Fruit fly (Drosophila melanogaster) whole organism, embryonic: ENCODE measurements around the gene CG4570.

ENCODE experiments used
- Antp ChIP-seq: fragments of 200-800 bp; sonication (Bioruptor generic); optimal IDR thresholded peaks from 3 replicates; lab custom pipeline; 2016; ENCODE audit warnings: missing biosample characterization, missing genetic modification characterization
- Atf3 ChIP-seq: fragments of 200-800 bp; sonication (Bioruptor generic); optimal IDR thresholded peaks from 3 replicates; lab custom pipeline; 2016; ENCODE audit warnings: missing biosample characterization, missing genetic modification characterization
- B-H1 ChIP-seq: fragments of 200-800 bp; sonication (Bioruptor generic); IDR thresholded peaks from 3 replicates; pipeline ENCODE4 v1.3.6; 2022; ENCODE audit warnings: missing biosample characterization, missing genetic modification characterization
- BEAF-32 ChIP-seq: fragments of 200-800 bp; sonication (Bioruptor generic); optimal IDR thresholded peaks from 3 replicates; lab custom pipeline; 2017; ENCODE audit warnings: missing biosample characterization, missing genetic modification characterization, mild to moderate bottlenecking, moderate library complexity, missing genetic modification reagents
- Blimp-1 ChIP-seq: fragments of 200-800 bp; sonication (Bioruptor generic); optimal IDR thresholded peaks from 3 replicates; lab custom pipeline; 2018; ENCODE audit warnings: missing biosample characterization, missing genetic modification characterization, mild to moderate bottlenecking, moderate library complexity, missing genetic modification reagents
- CG1024 ChIP-seq: fragments of 200-800 bp; sonication (Bioruptor generic); IDR thresholded peaks from 2 replicates; pipeline ENCODE4 v1.3.6; 2022; ENCODE audit warnings: missing biosample characterization, missing genetic modification characterization
- CG10321 ChIP-seq: fragments of 200-800 bp; sonication (Bioruptor generic); IDR thresholded peaks from 2 replicates; pipeline ENCODE4 v1.3.6; 2022; ENCODE audit warnings: missing biosample characterization, missing genetic modification characterization
- CG11723 ChIP-seq: fragments of 200-800 bp; sonication (Bioruptor generic); optimal IDR thresholded peaks from 2 replicates; lab custom pipeline; 2017; ENCODE audit warnings: missing biosample characterization, mild to moderate bottlenecking, missing genetic modification characterization
- CG12299 ChIP-seq: fragments of 200-800 bp; sonication (Bioruptor generic); optimal IDR thresholded peaks from 2 replicates; lab custom pipeline; 2018; ENCODE audit warnings: missing biosample characterization, mild to moderate bottlenecking, missing genetic modification characterization
- CG14441 ChIP-seq: fragments of 200-800 bp; sonication (Bioruptor generic); IDR thresholded peaks from 2 replicates; pipeline ENCODE4 v1.3.6; 2022; ENCODE audit warnings: missing biosample characterization, missing genetic modification characterization
- CG14860 ChIP-seq: fragments of 200-800 bp; sonication (Bioruptor generic); IDR thresholded peaks from 3 replicates; pipeline ENCODE4 v1.3.6; 2022; ENCODE audit warnings: missing biosample characterization, missing genetic modification characterization; ENCODE audit not compliant: partially characterized antibody
- CG2678 ChIP-seq: fragments of 200-800 bp; sonication (Bioruptor generic); optimal IDR thresholded peaks from 3 replicates; lab custom pipeline; 2019; ENCODE audit warnings: missing biosample characterization, mild to moderate bottlenecking, missing genetic modification characterization, moderate library complexity
- CG32767 ChIP-seq: fragments of 200-800 bp; sonication (Bioruptor generic); IDR thresholded peaks from 2 replicates; pipeline ENCODE4 v1.3.6; 2022; ENCODE audit warnings: missing biosample characterization, missing genetic modification characterization
- CG6254 ChIP-seq: fragments of 200-800 bp; sonication (Bioruptor generic); optimal IDR thresholded peaks from 3 replicates; lab custom pipeline; 2017; ENCODE audit warnings: mild to moderate bottlenecking, missing biosample characterization, missing genetic modification reagents, missing genetic modification characterization
- CG6765 ChIP-seq: fragments of 200-800 bp; sonication (Bioruptor generic); optimal IDR thresholded peaks from 3 replicates; lab custom pipeline; 2017; ENCODE audit warnings: missing biosample characterization, mild to moderate bottlenecking, missing genetic modification characterization
- CG9215 ChIP-seq: fragments of 200-800 bp; sonication (Bioruptor generic); IDR thresholded peaks from 2 replicates; pipeline ENCODE4 v1.3.6; 2022; ENCODE audit warnings: missing biosample characterization, missing genetic modification characterization
- CG9437 ChIP-seq: fragments of 200-800 bp; sonication (Bioruptor generic); optimal IDR thresholded peaks from 2 replicates; lab custom pipeline; 2018; ENCODE audit warnings: missing biosample characterization, mild to moderate bottlenecking, missing genetic modification characterization
- CG9797 ChIP-seq: fragments of 200-800 bp; sonication (Bioruptor generic); optimal IDR thresholded peaks from 3 replicates; lab custom pipeline; 2018; ENCODE audit warnings: missing biosample characterization, mild to moderate bottlenecking, missing genetic modification characterization
- D ChIP-seq, 2 experiments: fragments of 200-800 bp in 1 of 2; fragments of >200 bp in 1 of 2; sonication (Bioruptor generic) in 1 of 2; optimal IDR thresholded peaks; 2 replicates in 1 of 2; 3 replicates in 1 of 2; lab custom pipeline; 2017; ENCODE audit warnings: mild to moderate bottlenecking in 1 of 2, missing biosample characterization in 1 of 2, missing genetic modification characterization in 1 of 2, missing genetic modification reagents in 1 of 2
- Dp ChIP-seq: fragments of 200-800 bp; sonication (Bioruptor generic); optimal IDR thresholded peaks from 2 replicates; lab custom pipeline; 2018; ENCODE audit warnings: missing biosample characterization, mild to moderate bottlenecking, missing genetic modification characterization, moderate library complexity
- Fer1 ChIP-seq: fragments of 200-800 bp; sonication (Bioruptor generic); optimal IDR thresholded peaks from 2 replicates; lab custom pipeline; 2017; ENCODE audit warnings: missing biosample characterization, mild to moderate bottlenecking, missing genetic modification characterization
- H15 ChIP-seq: fragments of 200-800 bp; sonication (Bioruptor generic); IDR thresholded peaks from 3 replicates; pipeline ENCODE4 v1.3.6; 2022; ENCODE audit warnings: missing biosample characterization, missing genetic modification characterization
- H2.0 ChIP-seq: fragments of 200-800 bp; sonication (Bioruptor generic); IDR thresholded peaks from 2 replicates; pipeline ENCODE4 v1.3.6; 2022; ENCODE audit warnings: missing biosample characterization, missing genetic modification characterization
- Lpt ChIP-seq: fragments of >200 bp; optimal IDR thresholded peaks from 2 replicates; lab custom pipeline; 2018; ENCODE audit warnings: missing biosample characterization, missing genetic modification characterization
- MBD-R2 ChIP-seq: fragments of 200-800 bp; sonication (Bioruptor generic); IDR thresholded peaks from 2 replicates; pipeline ENCODE4 v1.3.6; 2022; ENCODE audit warnings: missing biosample characterization, missing genetic modification characterization
- Max ChIP-seq: fragments of 200-800 bp; sonication (Bioruptor generic); optimal IDR thresholded peaks from 2 replicates; lab custom pipeline; 2016; ENCODE audit warnings: missing biosample characterization, mild to moderate bottlenecking, missing genetic modification characterization
- Nf-YB ChIP-seq: fragments of 200-800 bp; sonication (Bioruptor generic); optimal IDR thresholded peaks from 3 replicates; lab custom pipeline; 2019; ENCODE audit warnings: missing biosample characterization, mild to moderate bottlenecking, missing genetic modification characterization, moderate library complexity
- Ptx1 ChIP-seq: fragments of 200-800 bp; sonication (Bioruptor generic); IDR thresholded peaks from 2 replicates; pipeline ENCODE4 v1.3.6; 2022; ENCODE audit warnings: missing biosample characterization, missing genetic modification characterization
- Taf1 ChIP-seq: fragments of 200-800 bp; sonication (Bioruptor generic); IDR thresholded peaks from 2 replicates; pipeline ENCODE4 v1.3.6; 2022; ENCODE audit warnings: missing biosample characterization, missing genetic modification characterization
- Trl ChIP-seq, 3 experiments: fragments of >200 bp in 2 of 3; fragments of 200-800 bp in 1 of 3; sonication (Bioruptor generic) in 1 of 3; optimal IDR thresholded peaks; 2 replicates in 1 of 3; 3 replicates in 2 of 3; lab custom pipeline; 2016 to 2017; ENCODE audit warnings: missing biosample characterization in 1 of 3, missing genetic modification characterization in 1 of 3
- ab ChIP-seq: fragments of 200-800 bp; sonication (Bioruptor generic); optimal IDR thresholded peaks from 2 replicates; lab custom pipeline; 2016; ENCODE audit warnings: missing biosample characterization, missing genetic modification characterization
- ac ChIP-seq: fragments of 200-800 bp; sonication (Bioruptor generic); optimal IDR thresholded peaks from 3 replicates; lab custom pipeline; 2017; ENCODE audit warnings: missing biosample characterization, mild to moderate bottlenecking, missing genetic modification characterization
- bbx ChIP-seq: fragments of 200-800 bp; sonication (Bioruptor generic); IDR thresholded peaks from 2 replicates; pipeline ENCODE4 v1.3.6; 2022; ENCODE audit warnings: missing biosample characterization, missing genetic modification characterization; ENCODE audit not compliant: partially characterized antibody
- caup ChIP-seq: fragments of 200-800 bp; sonication (Bioruptor generic); optimal IDR thresholded peaks from 3 replicates; lab custom pipeline; 2017; ENCODE audit warnings: missing biosample characterization, mild to moderate bottlenecking, missing genetic modification characterization, moderate library complexity; ENCODE audit not compliant: severe bottlenecking
- crol ChIP-seq: fragments of 200-800 bp; sonication (Bioruptor generic); IDR thresholded peaks from 2 replicates; pipeline ENCODE4 v1.3.6; 2022; ENCODE audit warnings: missing biosample characterization, missing genetic modification characterization
- dimm ChIP-seq: fragments of 200-800 bp; sonication (Bioruptor generic); IDR thresholded peaks from 2 replicates; pipeline ENCODE4 v1.3.6; 2022; ENCODE audit warnings: missing biosample characterization, missing genetic modification characterization
- dm ChIP-seq: fragments of 200-800 bp; sonication (Bioruptor generic); optimal IDR thresholded peaks from 3 replicates; lab custom pipeline; 2016; ENCODE audit warnings: missing biosample characterization, missing genetic modification characterization
- dmrt99B ChIP-seq: fragments of 200-800 bp; sonication (Bioruptor generic); optimal IDR thresholded peaks from 2 replicates; lab custom pipeline; 2018; ENCODE audit warnings: missing biosample characterization, mild to moderate bottlenecking, missing genetic modification characterization, moderate library complexity
- dysf ChIP-seq: fragments of 200-800 bp; sonication (Bioruptor generic); IDR thresholded peaks from 3 replicates; pipeline ENCODE4 v1.3.6; 2022; ENCODE audit warnings: missing biosample characterization, missing genetic modification characterization
- eyg ChIP-seq: fragments of 200-800 bp; sonication (Bioruptor generic); optimal IDR thresholded peaks from 3 replicates; lab custom pipeline; 2016; ENCODE audit warnings: missing biosample characterization, missing genetic modification characterization
- fd96Cb ChIP-seq: fragments of 200-800 bp; sonication (Bioruptor generic); optimal IDR thresholded peaks from 2 replicates; lab custom pipeline; 2018; ENCODE audit warnings: missing biosample characterization, mild to moderate bottlenecking, missing genetic modification characterization, moderate library complexity
- jigr1 ChIP-seq: fragments of 200-800 bp; sonication (Bioruptor generic); IDR thresholded peaks from 3 replicates; pipeline ENCODE4 v1.3.6; 2022; ENCODE audit warnings: missing biosample characterization, missing genetic modification characterization
- kni ChIP-seq: fragments of 200-800 bp; sonication (Bioruptor generic); optimal IDR thresholded peaks from 3 replicates; lab custom pipeline; 2017; ENCODE audit warnings: mild to moderate bottlenecking, missing biosample characterization, missing genetic modification reagents, missing genetic modification characterization
- sim ChIP-seq: fragments of 200-800 bp; sonication (Bioruptor generic); IDR thresholded peaks from 2 replicates; pipeline ENCODE4 v1.3.6; 2022; ENCODE audit warnings: missing biosample characterization, missing genetic modification characterization
- sug ChIP-seq: fragments of 200-800 bp; optimal IDR thresholded peaks from 2 replicates; lab custom pipeline; 2019; ENCODE audit warnings: missing biosample characterization, mild to moderate bottlenecking, missing genetic modification characterization, moderate library complexity
- tin ChIP-seq: fragments of 200-800 bp; sonication (Bioruptor generic); optimal IDR thresholded peaks from 3 replicates; lab custom pipeline; 2016; ENCODE audit warnings: missing biosample characterization, missing genetic modification characterization
- tup ChIP-seq: fragments of 200-800 bp; sonication (Bioruptor generic); optimal IDR thresholded peaks from 2 replicates; lab custom pipeline; 2016; ENCODE audit warnings: missing biosample characterization, mild to moderate bottlenecking, missing genetic modification characterization, moderate library complexity

Gene CG4570

DNA sequence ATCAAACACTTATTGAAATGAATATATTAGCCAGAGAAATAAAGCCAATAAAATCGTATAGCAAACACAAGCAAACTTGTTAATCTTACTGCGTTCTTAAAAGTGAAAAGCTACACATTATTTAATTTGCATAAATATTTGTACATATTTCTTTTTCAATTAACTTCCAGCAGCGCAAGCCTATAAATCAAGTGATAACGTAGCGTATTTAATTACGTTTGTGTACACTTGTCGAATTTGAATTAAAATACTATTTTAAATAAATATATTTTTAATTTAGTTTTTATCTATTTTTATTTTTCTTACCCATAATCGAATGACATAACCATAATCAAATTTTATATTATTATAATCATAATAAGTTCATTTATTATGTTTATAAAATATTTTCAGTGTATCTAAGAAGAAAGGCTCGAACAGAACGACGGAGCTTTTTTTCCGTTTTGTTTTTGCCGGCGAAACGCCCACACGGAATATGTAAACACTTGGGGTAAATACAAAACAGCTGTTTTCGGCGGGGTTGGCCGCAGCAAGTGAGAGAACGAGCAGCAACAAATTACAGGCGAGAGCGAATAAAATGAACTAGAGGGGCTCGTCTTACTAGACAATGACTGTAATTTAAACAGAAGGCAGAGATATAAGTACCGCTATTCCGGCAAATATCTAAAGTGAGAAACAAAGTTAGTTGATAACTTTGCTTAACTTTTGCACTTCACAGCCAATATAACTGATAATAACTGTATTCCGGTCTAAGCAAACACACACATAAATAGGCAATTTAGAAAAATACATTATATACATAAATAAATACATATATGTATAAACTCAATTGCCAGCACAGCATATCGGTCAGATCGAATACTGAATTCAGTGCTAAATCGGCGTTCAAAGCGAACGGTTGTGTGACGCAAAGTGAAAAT lies 19.2 kb downstream of the CG4570 start, which contains the start of gene Sodh2 (continued):
- no peak for TF ChIP-seq crol (GFP tag; lab: Robert Waterston, UW)
- TF ChIP-seq H15 (GFP tag; lab: Robert Waterston, UW), result peak; percentile 61
- peak; percentile 2 for TF ChIP-seq ac (GFP tag; lab: Kevin White, UChicago)
- peak; percentile 42 for TF ChIP-seq Max (GFP tag; lab: Kevin White, UChicago)
- TF ChIP-seq bbx (GFP tag; lab: Robert Waterston, UW), result no peak
- TF ChIP-seq dimm, result no peak
- TF ChIP-seq CG1024 (GFP tag; lab: Robert Waterston, UW), result 0 out of 2 replicates have a peak, but pooled peaks have one; percentile 38
- TF ChIP-seq dmrt99B (tag; lab: Kevin White, UChicago), result peak; percentile 79
- TF ChIP-seq MBD-R2 (GFP tag; lab: Robert Waterston, UW), result peak; percentile 47; the same call in 1 of the 2 replicates
- TF ChIP-seq Trl (optimal IDR thresholded peaks at IDR 0.05; lab: Kevin White, UChicago), result peak in 1 of 2 experiments; percentile 28
- peak; percentile 25 for TF ChIP-seq Trl (GFP tag; optimal IDR thresholded peaks at IDR 0.05; lab: Kevin White, UChicago)
- TF ChIP-seq CG10321 (GFP tag; lab: Robert Waterston, UW), result no peak
- TF ChIP-seq tup, result peak; percentile 27
- peak; percentile 64; the same call in 1 of the 2 replicates for TF ChIP-seq Taf1 (GFP tag; lab: Robert Waterston, UW)
- TF ChIP-seq jigr1, result no peak
- no peak for TF ChIP-seq dm (GFP tag; lab: Kevin White, UChicago)
- TF ChIP-seq Dp (GFP tag; lab: Kevin White, UChicago), result peak; percentile 1
- TF ChIP-seq Ptx1, result peak; percentile 76
- TF ChIP-seq caup (GFP tag; lab: Kevin White, UChicago), result peak; percentile 91
- peak; percentile 89 for TF ChIP-seq CG2678
- peak; percentile 80 for TF ChIP-seq CG9437 (GFP tag; lab: Kevin White, UChicago)
- peak; percentile 8 for TF ChIP-seq eyg
- peak; percentile 35 for TF ChIP-seq tin (GFP tag; lab: Kevin White, UChicago)
- peak; percentile 22 for TF ChIP-seq CG9797
- peak; percentile 90 for TF ChIP-seq sug (tag; lab: Kevin White, UChicago)
- TF ChIP-seq ab (GFP tag; lab: Kevin White, UChicago), result peak; percentile 37
- no peak for TF ChIP-seq Lpt
- TF ChIP-seq Antp (GFP tag; lab: Kevin White, UChicago), result peak; percentile 67
- TF ChIP-seq dysf (GFP tag; lab: Robert Waterston, UW), result peak; percentile 79
- TF ChIP-seq CG12299 (tag; lab: Kevin White, UChicago), result peak; percentile 2
- TF ChIP-seq CG6254 (GFP tag; lab: Kevin White, UChicago), result peak; percentile 56
- TF ChIP-seq BEAF-32 (GFP tag; lab: Kevin White, UChicago), result no peak
- TF ChIP-seq fd96Cb (tag; lab: Kevin White, UChicago), result peak; percentile 39
- TF ChIP-seq Nf-YB (GFP tag; lab: Kevin White, UChicago), result peak; percentile 66
- TF ChIP-seq sim (GFP tag; lab: Robert Waterston, UW), result no peak; the same call in 1 of the 2 replicates
- TF ChIP-seq B-H1 (GFP tag; lab: Robert Waterston, UW), result no peak; the same call in 2 of the 3 replicates
- peak; percentile 16 for TF ChIP-seq Atf3 (GFP tag; lab: Kevin White, UChicago)
- 0 out of 2 replicates have a peak, but pooled peaks have one; percentile 36 for TF ChIP-seq CG32767
- no peak for TF ChIP-seq D (optimal IDR thresholded peaks at IDR 0.05; lab: Kevin White, UChicago)
- peak; percentile 69 for TF ChIP-seq D (GFP tag; optimal IDR thresholded peaks at IDR 0.05; lab: Kevin White, UChicago)
- TF ChIP-seq Blimp-1 (GFP tag; lab: Kevin White, UChicago), result peak; percentile 75
- TF ChIP-seq CG6765 (GFP tag; lab: Kevin White, UChicago), result peak; percentile 86
- TF ChIP-seq CG11723, result peak; percentile 80
- TF ChIP-seq CG9215, result peak; percentile 61
- no peak for TF ChIP-seq CG14860 (GFP tag; lab: Robert Waterston, UW)
- TF ChIP-seq H2.0, result peak; percentile 66
- TF ChIP-seq kni (GFP tag; lab: Kevin White, UChicago), result peak; percentile 18
- peak; percentile 88 for TF ChIP-seq CG14441 (GFP tag; lab: Robert Waterston, UW)
- peak; percentile 92 for TF ChIP-seq Fer1 (GFP tag; lab: Kevin White, UChicago)
